Worm (Caenorhabditis elegans): ENCODE data around the gene csc-1.

Gene csc-1

ce11 chrII:13596505-13596977 lies at the start of gene csc-1, which contains the start of gene fbxc-23:
Gene csc-1, plus strand, starts transcription at chrII:13596955.
Gene fbxc-23, minus strand, starts transcription at chrII:13596555.
- no peak for TF ChIP-seq klf-2 (GFP tag; conservative IDR thresholded peaks at IDR 0.05)
- no peak for TF ChIP-seq T22C8.4 (GFP tag; IDR thresholded peaks at IDR 0.05)
- no peak for TF ChIP-seq ref-1 (GFP tag; conservative IDR thresholded peaks at IDR 0.05)
- no peak for TF ChIP-seq cog-1 (tag; optimal IDR thresholded peaks at IDR 0.05)
- TF ChIP-seq ztf-29 (GFP tag; IDR thresholded peaks at IDR 0.05): no peak
- TF ChIP-seq tab-1 (GFP tag; IDR thresholded peaks at IDR 0.05): no peak
- no peak for TF ChIP-seq ztf-23 (GFP tag; IDR thresholded peaks at IDR 0.05)
- no peak for TF ChIP-seq med-1 (GFP tag; optimal IDR thresholded peaks at IDR 0.05; ENCODE audit: insufficient read depth)
- no peak for TF ChIP-seq flt-1 (GFP tag; IDR thresholded peaks at IDR 0.05)

ce11 chrII:13547545-13547944 lies 49.2 kb upstream of the csc-1 start, which contains the start of gene ddl-2:
Gene ddl-2, minus strand, starts transcription at chrII:13547645.
- TF ChIP-seq flt-1 (GFP tag; IDR thresholded peaks at IDR 0.05) (no peak), med-1 (GFP tag; optimal IDR thresholded peaks at IDR 0.05; ENCODE audit: insufficient read depth) (no peak), ztf-29 (GFP tag; IDR thresholded peaks at IDR 0.05) (no peak), T22C8.4 (GFP tag; IDR thresholded peaks at IDR 0.05) (no peak), klf-2 (GFP tag; conservative IDR thresholded peaks at IDR 0.05) (no peak), ztf-23 (GFP tag; IDR thresholded peaks at IDR 0.05) (no peak), cog-1 (tag; optimal IDR thresholded peaks at IDR 0.05) (no peak), tab-1 (GFP tag; IDR thresholded peaks at IDR 0.05) (no peak), ref-1 (GFP tag; conservative IDR thresholded peaks at IDR 0.05) (no peak)

DNA sequence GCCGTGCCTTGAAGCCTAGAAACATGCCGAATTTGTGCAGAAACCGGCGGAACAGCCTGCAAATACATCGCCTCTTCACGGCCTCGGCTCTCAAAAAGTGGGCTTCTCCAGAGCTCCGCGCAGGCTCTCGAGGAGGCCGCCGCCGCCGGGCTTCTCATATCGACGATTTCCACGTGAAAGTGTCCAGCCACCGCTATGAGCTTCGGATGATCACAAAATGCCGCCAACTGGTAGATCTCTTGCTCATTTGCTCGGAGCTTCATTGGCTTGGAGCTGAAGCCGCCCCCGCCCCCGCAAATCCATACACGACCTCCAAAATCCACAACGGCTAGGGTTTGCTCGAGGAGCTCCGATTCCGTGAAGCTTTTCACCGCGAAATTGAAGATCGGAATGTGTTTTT lies 36.2 kb upstream of the csc-1 start:
- no peak for TF ChIP-seq ztf-29 (GFP tag; IDR thresholded peaks at IDR 0.05)
- TF ChIP-seq cog-1 (tag; optimal IDR thresholded peaks at IDR 0.05): no peak
- TF ChIP-seq tab-1 (GFP tag; IDR thresholded peaks at IDR 0.05): no peak
- no peak for TF ChIP-seq klf-2 (GFP tag; conservative IDR thresholded peaks at IDR 0.05)
- no peak for TF ChIP-seq med-1 (GFP tag; optimal IDR thresholded peaks at IDR 0.05; ENCODE audit: insufficient read depth)
- TF ChIP-seq ref-1 (GFP tag; conservative IDR thresholded peaks at IDR 0.05): no peak
- no peak for TF ChIP-seq T22C8.4 (GFP tag; IDR thresholded peaks at IDR 0.05)
- TF ChIP-seq ztf-23 (GFP tag; IDR thresholded peaks at IDR 0.05): no peak
- no peak for TF ChIP-seq flt-1 (GFP tag; IDR thresholded peaks at IDR 0.05)

DNA sequence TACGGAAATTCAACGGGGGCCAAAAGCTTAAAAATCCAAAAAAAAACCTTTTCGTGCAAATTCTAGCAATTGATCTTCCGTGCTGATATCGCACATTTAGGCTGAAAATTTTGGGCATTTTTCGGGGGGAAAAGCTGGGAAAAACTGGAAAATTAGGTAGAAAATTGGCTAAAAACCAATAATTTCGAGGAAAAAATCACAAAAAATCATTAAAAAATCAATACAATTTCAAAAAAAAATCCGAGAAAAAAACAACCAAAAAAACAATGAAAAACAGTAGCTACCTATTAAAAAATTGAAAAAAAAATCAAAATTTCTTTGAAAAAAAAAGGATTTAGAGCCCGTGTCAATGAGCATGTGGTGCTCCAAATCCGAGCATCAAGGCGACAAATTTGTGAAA lies 28.9 kb upstream of the csc-1 start, which contains the start of gene Y48E1B.3:
TSS of gene Y48E1B.3 (minus strand) at position 101 of the 400 bp plus-strand sequence.
- TF ChIP-seq ztf-23 (GFP tag; IDR thresholded peaks at IDR 0.05): no peak
- TF ChIP-seq klf-2 (GFP tag; conservative IDR thresholded peaks at IDR 0.05): no peak
- no peak for TF ChIP-seq med-1 (GFP tag; optimal IDR thresholded peaks at IDR 0.05; ENCODE audit: insufficient read depth)
- TF ChIP-seq tab-1 (GFP tag; IDR thresholded peaks at IDR 0.05): no peak
- no peak for TF ChIP-seq cog-1 (tag; optimal IDR thresholded peaks at IDR 0.05)
- no peak for TF ChIP-seq ref-1 (GFP tag; conservative IDR thresholded peaks at IDR 0.05)
- no peak for TF ChIP-seq T22C8.4 (GFP tag; IDR thresholded peaks at IDR 0.05)
- no peak for TF ChIP-seq flt-1 (GFP tag; IDR thresholded peaks at IDR 0.05)
- TF ChIP-seq ztf-29 (GFP tag; IDR thresholded peaks at IDR 0.05): no peak

DNA sequence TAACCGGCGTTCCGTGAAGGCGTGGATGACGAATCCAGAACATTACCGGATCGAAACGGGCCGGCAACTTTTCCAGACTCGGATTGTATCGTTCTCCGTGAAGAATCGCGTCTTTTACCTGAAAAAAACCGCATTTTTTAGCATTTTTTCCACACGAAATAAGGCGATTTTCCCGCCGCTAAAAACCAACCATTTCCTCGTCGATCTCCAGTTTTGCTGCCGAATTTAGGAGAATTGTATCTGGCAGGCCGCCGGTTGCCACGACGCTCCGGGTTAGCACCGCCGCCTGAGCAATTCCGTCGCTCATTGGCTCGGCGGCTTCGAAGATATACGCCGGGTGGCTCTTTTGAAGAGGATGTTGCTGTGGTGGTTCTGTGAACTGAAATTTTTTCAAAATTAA lies 22.4 kb upstream of the csc-1 start:
- TF ChIP-seq ztf-29 (GFP tag; IDR thresholded peaks at IDR 0.05) (no peak), med-1 (GFP tag; optimal IDR thresholded peaks at IDR 0.05; ENCODE audit: insufficient read depth) (no peak), cog-1 (tag; optimal IDR thresholded peaks at IDR 0.05) (no peak), T22C8.4 (GFP tag; IDR thresholded peaks at IDR 0.05) (no peak), ztf-23 (GFP tag; IDR thresholded peaks at IDR 0.05) (no peak), klf-2 (GFP tag; conservative IDR thresholded peaks at IDR 0.05) (no peak), flt-1 (GFP tag; IDR thresholded peaks at IDR 0.05) (no peak), tab-1 (GFP tag; IDR thresholded peaks at IDR 0.05) (no peak), ref-1 (GFP tag; conservative IDR thresholded peaks at IDR 0.05) (no peak)

- peak; percentile 24; the same call in 1 of the 2 replicates for TF ChIP-seq T22C8.4 (GFP tag; IDR thresholded peaks at IDR 0.05)
- TF ChIP-seq cog-1 (tag; optimal IDR thresholded peaks at IDR 0.05): peak; percentile 33
- no peak for TF ChIP-seq klf-2 (GFP tag; conservative IDR thresholded peaks at IDR 0.05)
These were observed 21.5 kb upstream of the csc-1 start, which contains the start of the genes mrpl-37 and lin-38 for ce11 chrII:13575018-13575948. Gene mrpl-37, minus strand, starts transcription at chrII:13575068. Gene lin-38, plus strand, starts transcription at chrII:13575925.

DNA sequence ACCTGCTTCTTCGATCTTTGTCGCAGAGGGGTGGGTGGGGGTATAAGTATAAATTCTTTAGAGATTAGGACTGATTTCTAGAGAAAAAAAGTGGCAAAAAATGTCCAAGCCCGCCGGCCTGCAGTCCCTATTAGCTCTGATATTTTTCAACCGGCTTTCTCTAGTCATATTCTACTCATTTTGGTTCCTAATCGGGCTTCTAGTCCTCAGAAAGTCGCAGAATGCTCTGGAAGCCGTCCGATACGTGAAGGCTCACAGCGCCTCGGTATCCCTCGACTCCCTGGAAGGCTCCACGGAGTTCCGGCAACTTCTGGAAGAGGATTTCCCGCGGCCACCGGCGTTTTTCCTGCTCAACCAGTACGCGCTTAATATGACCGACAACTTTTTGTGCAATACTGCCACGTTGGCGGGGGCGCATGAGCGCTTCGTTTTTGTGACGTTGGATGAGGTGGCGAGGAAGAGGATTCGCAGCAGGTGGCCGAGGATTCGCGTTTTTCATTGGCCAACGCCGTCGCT lies 11.0 kb upstream of the csc-1 start, which contains the start of gene Y48E1B.8:
TSS of gene Y48E1B.8 (plus strand) at position 51 of the 516 bp plus-strand sequence.
- TF ChIP-seq cog-1 (tag; optimal IDR thresholded peaks at IDR 0.05) (no peak), T22C8.4 (GFP tag; IDR thresholded peaks at IDR 0.05) (no peak), tab-1 (GFP tag; IDR thresholded peaks at IDR 0.05) (no peak), ztf-29 (GFP tag; IDR thresholded peaks at IDR 0.05) (no peak), klf-2 (GFP tag; conservative IDR thresholded peaks at IDR 0.05) (no peak), ztf-23 (GFP tag; IDR thresholded peaks at IDR 0.05) (no peak), flt-1 (GFP tag; IDR thresholded peaks at IDR 0.05) (no peak), med-1 (GFP tag; optimal IDR thresholded peaks at IDR 0.05; ENCODE audit: insufficient read depth) (no peak), ref-1 (GFP tag; conservative IDR thresholded peaks at IDR 0.05) (no peak)

ce11 chrII:13590461-13590860 lies 6.3 kb upstream of the csc-1 start, which contains the start of gene clec-145:
Gene clec-145, minus strand, starts transcription at chrII:13590561.
- TF ChIP-seq cog-1 (tag; optimal IDR thresholded peaks at IDR 0.05) (no peak), klf-2 (GFP tag; conservative IDR thresholded peaks at IDR 0.05) (no peak), ztf-29 (GFP tag; IDR thresholded peaks at IDR 0.05) (no peak), ref-1 (GFP tag; conservative IDR thresholded peaks at IDR 0.05) (no peak), ztf-23 (GFP tag; IDR thresholded peaks at IDR 0.05) (no peak), tab-1 (GFP tag; IDR thresholded peaks at IDR 0.05) (no peak), T22C8.4 (GFP tag; IDR thresholded peaks at IDR 0.05) (no peak), med-1 (GFP tag; optimal IDR thresholded peaks at IDR 0.05; ENCODE audit: insufficient read depth) (no peak), flt-1 (GFP tag; IDR thresholded peaks at IDR 0.05) (no peak)

Measured in whole organism, midembryonic.